Worm (Caenorhabditis elegans) whole organism, L4 larva: ENCODE results near the gene msp-64.

Experiments used
- F10B5.3 ChIP-seq: sonication (generic microtip); optimal IDR thresholded peaks from 2 replicates; lab custom pipeline; 2016; ENCODE audit warnings: mild to moderate bottlenecking, missing genetic modification characterization, missing compliant biosample characterization
- F26F4.8 ChIP-seq: fragments of 200-800 bp; sonication (Bioruptor generic); conservative IDR thresholded peaks from 2 replicates; pipeline ENCODE4 v1.3.6; 2022; ENCODE audit warnings: missing genetic modification characterization, missing compliant biosample characterization
- F37D6.2 ChIP-seq: sonication (generic microtip); optimal IDR thresholded peaks from 2 replicates; lab custom pipeline; 2016; ENCODE audit warnings: mild to moderate bottlenecking, missing genetic modification characterization, missing compliant biosample characterization
- F49E8.2 ChIP-seq: sonication (generic microtip); optimal IDR thresholded peaks from 2 replicates; lab custom pipeline; 2016; ENCODE audit warnings: missing compliant biosample characterization, mild to moderate bottlenecking, missing genetic modification characterization, borderline replicate concordance
- Y105C5A.15 ChIP-seq: fragments of 200-800 bp; sonication (Bioruptor generic); IDR thresholded peaks from 2 replicates; pipeline ENCODE4 v1.3.6; 2022; ENCODE audit warnings: missing genetic modification characterization, missing compliant biosample characterization
- attf-4 ChIP-seq: sonication (generic microtip); optimal IDR thresholded peaks from 3 replicates; lab custom pipeline; 2017; ENCODE audit warnings: missing biosample characterization, missing genetic modification characterization
- ceh-28 ChIP-seq: fragments of 150-350 bp; optimal IDR thresholded peaks from 2 replicates; lab custom pipeline; 2014; ENCODE audit warnings: missing biosample characterization, missing genetic modification reagents, missing genetic modification characterization
- ceh-32 ChIP-seq: sonication (generic microtip); optimal IDR thresholded peaks from 2 replicates; lab custom pipeline; 2016; ENCODE audit warnings: mild to moderate bottlenecking, missing genetic modification characterization, missing compliant biosample characterization; ENCODE audit not compliant: poor library complexity
- ceh-62 ChIP-seq: sonication (generic microtip); optimal IDR thresholded peaks from 2 replicates; lab custom pipeline; 2017; ENCODE audit warnings: missing biosample characterization, missing genetic modification characterization
- ceh-82 ChIP-seq: sonication (generic microtip); optimal IDR thresholded peaks from 2 replicates; lab custom pipeline; 2017; ENCODE audit warnings: missing biosample characterization, missing genetic modification characterization
- ctbp-1 ChIP-seq: fragments of 200-800 bp; sonication (Bioruptor generic); IDR thresholded peaks from 2 replicates; pipeline ENCODE4 v1.3.6; 2022; ENCODE audit warnings: missing genetic modification reagents, missing genetic modification characterization, missing compliant biosample characterization
- daf-16 ChIP-seq, 3 experiments: sonication (generic microtip); optimal IDR thresholded peaks; 2 replicates each; lab custom pipeline; 2016 to 2017; ENCODE audit warnings: missing genetic modification characterization in 3 of 3, missing genetic modification reagents in 3 of 3, mild to moderate bottlenecking in 2 of 3, missing compliant biosample characterization in 2 of 3, missing biosample characterization in 1 of 3, moderate library complexity in 1 of 3
- daf-19 ChIP-seq: fragments of 200-800 bp; sonication (Bioruptor generic); conservative IDR thresholded peaks from 2 replicates; pipeline ENCODE4 v1.3.6; 2022; ENCODE audit warnings: missing genetic modification characterization, missing compliant biosample characterization
- dmd-9 ChIP-seq: fragments of 200-800 bp; sonication (Bioruptor generic); IDR thresholded peaks from 2 replicates; pipeline ENCODE4 v1.3.6; 2022; ENCODE audit warnings: missing genetic modification reagents, missing genetic modification characterization, missing compliant biosample characterization
- dve-1 ChIP-seq: sonication (generic microtip); optimal IDR thresholded peaks from 2 replicates; lab custom pipeline; 2017; ENCODE audit warnings: antibody characterized with exemption, mild to moderate bottlenecking, missing genetic modification characterization, missing compliant biosample characterization; ENCODE audit not compliant: insufficient read depth
- egl-43 ChIP-seq: fragments of 200-800 bp; sonication (Bioruptor generic); IDR thresholded peaks from 2 replicates; pipeline ENCODE4 v1.3.6; 2022; ENCODE audit warnings: missing genetic modification reagents, missing genetic modification characterization, missing compliant biosample characterization
- fkh-10 ChIP-seq: fragments of 150-350 bp; optimal IDR thresholded peaks from 2 replicates; lab custom pipeline; 2014; ENCODE audit warnings: missing biosample characterization, missing genetic modification reagents, missing genetic modification characterization
- hif-1 ChIP-seq, 2 experiments: sonication (generic microtip); optimal IDR thresholded peaks; 2 replicates each; lab custom pipeline; 2016 to 2017; ENCODE audit warnings: missing compliant biosample characterization in 2 of 2, missing genetic modification characterization in 2 of 2, missing genetic modification reagents in 2 of 2, missing genotype in 2 of 2, mild to moderate bottlenecking in 1 of 2
- hlh-11 ChIP-seq: fragments of 200-800 bp; sonication (Bioruptor generic); optimal IDR thresholded peaks from 2 replicates; lab custom pipeline; 2018; ENCODE audit warnings: mild to moderate bottlenecking, missing genetic modification characterization, missing compliant biosample characterization
- jun-1 ChIP-seq: fragments of 150-350 bp; optimal IDR thresholded peaks from 2 replicates; lab custom pipeline; 2014; ENCODE audit warnings: missing biosample characterization, missing genetic modification reagents, missing genetic modification characterization
- lim-7 ChIP-seq: fragments of 200-800 bp; sonication (Bioruptor generic); IDR thresholded peaks from 2 replicates; pipeline ENCODE4 v1.3.6; 2022; ENCODE audit warnings: missing genetic modification characterization, missing compliant biosample characterization
- lin-13 ChIP-seq: fragments of 150-350 bp; optimal IDR thresholded peaks from 2 replicates; lab custom pipeline; 2014; ENCODE audit warnings: missing biosample characterization, missing genetic modification reagents, missing genetic modification characterization
- lin-15B ChIP-seq: fragments of 150-350 bp; sonication (generic microtip); optimal IDR thresholded peaks from 3 replicates; lab custom pipeline; 2014; ENCODE audit warnings: missing biosample characterization, missing genetic modification characterization
- lin-29 ChIP-seq: fragments of 200-800 bp; sonication (Bioruptor generic); IDR thresholded peaks from 2 replicates; pipeline ENCODE4 v1.3.6; 2022; ENCODE audit warnings: missing genetic modification reagents, missing genetic modification characterization, missing compliant biosample characterization
- lin-39 ChIP-seq: fragments of 150-350 bp; optimal IDR thresholded peaks from 2 replicates; lab custom pipeline; 2014; ENCODE audit warnings: missing biosample characterization, missing genetic modification reagents, missing genetic modification characterization
- lir-3 ChIP-seq: sonication (generic microtip); optimal IDR thresholded peaks from 2 replicates; lab custom pipeline; 2016; ENCODE audit warnings: mild to moderate bottlenecking, missing genetic modification characterization, missing compliant biosample characterization
- lsy-2 ChIP-seq, 2 experiments: fragments of 150-350 bp in 1 of 2; sonication (generic microtip) in 1 of 2; optimal IDR thresholded peaks; 2 replicates each; lab custom pipeline; 2014 to 2017; ENCODE audit warnings: missing biosample characterization in 2 of 2, missing genetic modification characterization in 2 of 2
- mep-1 ChIP-seq: fragments of 150-350 bp; sonication (generic microtip); optimal IDR thresholded peaks from 3 replicates; lab custom pipeline; 2014; ENCODE audit warnings: missing biosample characterization, missing genetic modification characterization
- mes-2 ChIP-seq: sonication (generic microtip); optimal IDR thresholded peaks from 2 replicates; lab custom pipeline; 2016; ENCODE audit warnings: missing genotype, mild to moderate bottlenecking, missing genetic modification characterization, missing compliant biosample characterization; ENCODE audit not compliant: poor library complexity, severe bottlenecking
- mxl-2 ChIP-seq: fragments of 200-800 bp; sonication (Bioruptor generic); conservative IDR thresholded peaks from 2 replicates; pipeline ENCODE4 v1.3.6; 2022; ENCODE audit warnings: missing genetic modification reagents, missing genetic modification characterization, missing compliant biosample characterization
- nhr-10 ChIP-seq: fragments of 150-350 bp; optimal IDR thresholded peaks from 2 replicates; lab custom pipeline; 2014; ENCODE audit warnings: missing biosample characterization, missing genetic modification characterization
- nhr-111 ChIP-seq: fragments of 200-800 bp; sonication (Bioruptor generic); optimal IDR thresholded peaks from 2 replicates; lab custom pipeline; 2018; ENCODE audit warnings: mild to moderate bottlenecking, missing genetic modification characterization, missing compliant biosample characterization
- nhr-237 ChIP-seq: sonication (generic microtip); optimal IDR thresholded peaks from 2 replicates; lab custom pipeline; 2017; ENCODE audit warnings: missing biosample characterization, missing genetic modification characterization
- nhr-48 ChIP-seq: sonication (generic microtip); optimal IDR thresholded peaks from 2 replicates; lab custom pipeline; 2016; ENCODE audit warnings: mild to moderate bottlenecking, missing genetic modification characterization, missing compliant biosample characterization
- nhr-6 ChIP-seq: fragments of 150-350 bp; optimal IDR thresholded peaks from 2 replicates; lab custom pipeline; 2014; ENCODE audit warnings: missing biosample characterization, missing genetic modification characterization
- nhr-76 ChIP-seq: fragments of 150-350 bp; optimal IDR thresholded peaks from 2 replicates; lab custom pipeline; 2014; ENCODE audit warnings: missing biosample characterization, missing genetic modification characterization
- pqm-1 ChIP-seq: sonication (generic microtip); optimal IDR thresholded peaks from 2 replicates; lab custom pipeline; 2017; ENCODE audit warnings: missing biosample characterization, missing genetic modification characterization
- saeg-2 ChIP-seq: fragments of 200-800 bp; sonication (Bioruptor generic); IDR thresholded peaks from 2 replicates; pipeline ENCODE4 v1.3.6; 2022; ENCODE audit warnings: missing genetic modification reagents, missing genetic modification characterization, missing compliant biosample characterization
- sdz-12 ChIP-seq: fragments of 200-800 bp; sonication (Bioruptor generic); optimal IDR thresholded peaks from 2 replicates; lab custom pipeline; 2018; ENCODE audit warnings: mild to moderate bottlenecking, missing genetic modification characterization, missing compliant biosample characterization
- set-16 ChIP-seq: fragments of 200-800 bp; sonication (Bioruptor generic); IDR thresholded peaks from 2 replicates; pipeline ENCODE4 v1.3.6; 2022; ENCODE audit warnings: missing genetic modification reagents, missing genetic modification characterization, missing compliant biosample characterization
- snpc-1.2 ChIP-seq: fragments of 200-800 bp; sonication (Bioruptor generic); IDR thresholded peaks from 2 replicates; pipeline ENCODE4 v1.3.6; 2022; ENCODE audit warnings: missing genetic modification reagents, missing genetic modification characterization, missing compliant biosample characterization
- snpc-4 ChIP-seq: fragments of 150-350 bp; optimal IDR thresholded peaks from 2 replicates; lab custom pipeline; 2014; ENCODE audit warnings: missing biosample characterization, missing genetic modification characterization
- spr-1 ChIP-seq: sonication (generic microtip); optimal IDR thresholded peaks from 2 replicates; lab custom pipeline; 2016; ENCODE audit warnings: mild to moderate bottlenecking, missing genetic modification characterization, missing compliant biosample characterization
- spr-3 ChIP-seq: fragments of 200-800 bp; sonication (Bioruptor generic); optimal IDR thresholded peaks from 2 replicates; lab custom pipeline; 2018; ENCODE audit warnings: mild to moderate bottlenecking, missing genetic modification characterization, missing compliant biosample characterization
- tra-1 ChIP-seq: fragments of 200-800 bp; sonication (Bioruptor generic); IDR thresholded peaks from 2 replicates; pipeline ENCODE4 v1.3.6; 2022; ENCODE audit warnings: missing genetic modification reagents, missing genetic modification characterization, missing compliant biosample characterization
- unc-130 ChIP-seq: sonication (generic microtip); optimal IDR thresholded peaks from 2 replicates; lab custom pipeline; 2016; ENCODE audit warnings: missing genetic modification reagents, missing genetic modification characterization, missing compliant biosample characterization
- unc-39 ChIP-seq: sonication (generic microtip); optimal IDR thresholded peaks from 2 replicates; lab custom pipeline; 2017; ENCODE audit warnings: missing biosample characterization, missing genetic modification characterization
- zfp-3 ChIP-seq: fragments of 200-800 bp; sonication (Bioruptor generic); conservative IDR thresholded peaks from 2 replicates; pipeline ENCODE4 v1.3.6; 2022; ENCODE audit warnings: missing genetic modification reagents, missing genetic modification characterization, missing compliant biosample characterization

msp-64 gene

DNA sequence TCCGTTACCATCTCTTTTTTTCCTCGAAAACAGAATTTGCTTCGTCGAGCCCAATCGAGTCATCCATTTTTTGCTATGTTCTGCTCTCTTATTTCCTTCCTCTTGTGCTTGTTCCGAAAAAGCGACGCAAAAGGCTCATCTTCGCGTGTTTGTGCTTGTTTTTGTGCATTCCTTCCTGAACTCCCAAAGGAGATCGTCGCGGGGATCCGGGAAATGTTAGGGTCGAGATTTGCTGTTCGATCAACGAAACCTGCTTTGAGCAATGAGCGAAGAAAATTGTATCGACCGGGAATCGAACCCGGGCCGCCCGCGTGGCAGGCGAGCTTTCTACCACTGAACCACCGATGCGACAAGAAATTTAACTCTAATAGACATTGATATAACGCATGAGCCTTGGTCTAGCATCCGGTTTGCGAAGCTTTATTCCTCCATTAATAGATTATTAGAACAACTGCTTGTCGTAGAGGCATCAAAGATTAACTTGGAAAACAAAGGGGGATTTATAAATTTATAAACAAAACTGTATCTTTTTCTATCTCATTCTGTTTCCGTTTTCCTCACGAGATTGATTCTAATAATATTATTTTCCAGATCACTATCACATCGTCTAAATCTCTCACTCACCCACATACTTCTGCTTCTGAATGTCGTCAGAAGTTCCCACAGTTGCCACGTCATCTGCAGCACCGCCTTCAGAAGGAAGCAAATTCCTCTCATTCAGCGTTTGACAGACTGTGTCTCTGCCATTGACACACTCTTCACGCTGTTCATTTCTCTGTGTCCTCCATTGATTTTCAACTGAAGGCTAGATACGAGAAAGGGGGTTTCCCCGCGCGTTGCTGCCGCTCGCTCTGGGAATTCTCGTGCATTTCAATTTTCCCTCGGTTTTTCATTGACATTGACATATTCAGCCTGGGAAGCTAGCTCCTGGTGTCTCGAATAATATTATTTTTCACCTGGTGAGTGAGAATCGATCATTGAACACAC is 27.9 kb downstream of the msp-64 start, which contains the start of gene K05F1.6 (continued):
- peak; percentile 61; the same call in 1 of the 2 replicates for TF ChIP-seq mxl-2 (GFP tag; lab: Robert Waterston, UW)
- peak in 1 of 2 experiments; percentile 12 for TF ChIP-seq hif-1 (tag; optimal IDR thresholded peaks at IDR 0.05; lab: Kevin White, UChicago)
- peak; percentile 60; the same call in 1 of the 2 replicates for TF ChIP-seq dmd-9 (GFP tag; lab: Robert Waterston, UW)
- TF ChIP-seq nhr-10 (tag; lab: Kevin White, UChicago), result no peak
- TF ChIP-seq sdz-12, result peak; percentile 71
- peak; percentile 78 for TF ChIP-seq F49E8.2
- no peak; the same call in none of the 2 replicates for TF ChIP-seq set-16 (GFP tag; lab: Robert Waterston, UW)
- TF ChIP-seq lin-15B (tag; lab: Kevin White, UChicago), result no peak
- peak; percentile 80 for TF ChIP-seq lir-3 (tag; lab: Kevin White, UChicago)
- TF ChIP-seq jun-1, result peak; percentile 73
- TF ChIP-seq fkh-10, result no peak
- TF ChIP-seq nhr-48 (tag; lab: Kevin White, UChicago), result peak; percentile 46
- peak in 1 of 2 experiments; percentile 54 for TF ChIP-seq lsy-2 (tag; optimal IDR thresholded peaks at IDR 0.05; lab: Kevin White, UChicago)
- TF ChIP-seq nhr-76, result no peak
- TF ChIP-seq ceh-32, result no peak
- no peak for TF ChIP-seq ceh-82 (tag; lab: Kevin White, UChicago)
- TF ChIP-seq daf-16 (GFP tag; optimal IDR thresholded peaks at IDR 0.05; lab: Kevin White, UChicago), result peak; percentile 75 to 88
- peak; percentile 50 for TF ChIP-seq daf-16 (tag; optimal IDR thresholded peaks at IDR 0.05; lab: Kevin White, UChicago)
- TF ChIP-seq lin-29, result no peak
- TF ChIP-seq nhr-237 (tag; lab: Kevin White, UChicago), result no peak
- no peak for TF ChIP-seq ceh-62 (tag; lab: Kevin White, UChicago)
- TF ChIP-seq snpc-1.2, result peak; percentile 85
- TF ChIP-seq F26F4.8 (GFP tag; lab: Robert Waterston, UW), result peak; percentile 54; the same call in 1 of the 2 replicates
- TF ChIP-seq nhr-111, result peak; percentile 39
- TF ChIP-seq mes-2 (tag; lab: Kevin White, UChicago), result peak; percentile 79
- peak; percentile 78 for TF ChIP-seq unc-130
- TF ChIP-seq daf-19 (GFP tag; lab: Robert Waterston, UW), result no peak
- no peak for TF ChIP-seq snpc-4 (tag; lab: Kevin White, UChicago)
- TF ChIP-seq Y105C5A.15, result 0 out of 2 replicates have a peak, but pooled peaks have one; percentile 38
- peak; percentile 70 for TF ChIP-seq spr-1
- no peak for TF ChIP-seq lin-39
- no peak for TF ChIP-seq pqm-1 (tag; lab: Kevin White, UChicago)
- peak; percentile 79 for TF ChIP-seq lim-7 (GFP tag; lab: Robert Waterston, UW)
- TF ChIP-seq spr-3 (GFP tag; lab: Kevin White, UChicago), result peak; percentile 84
- TF ChIP-seq F37D6.2 (tag; lab: Kevin White, UChicago), result peak; percentile 31
- TF ChIP-seq mep-1, result peak; percentile 65
- peak; percentile 80; the same call in 1 of the 2 replicates for TF ChIP-seq zfp-3 (GFP tag; lab: Robert Waterston, UW)
- TF ChIP-seq dve-1 (tag; lab: Kevin White, UChicago), result peak; percentile 69
- TF ChIP-seq unc-39 (tag; lab: Kevin White, UChicago), result no peak
- TF ChIP-seq tra-1, result peak; percentile 88
- TF ChIP-seq F10B5.3 (tag; lab: Kevin White, UChicago), result no peak
- no peak; the same call in 1 of the 2 replicates for TF ChIP-seq egl-43 (GFP tag; lab: Robert Waterston, UW)
- TF ChIP-seq ctbp-1, result peak; percentile 66
- TF ChIP-seq hlh-11 (tag; lab: Kevin White, UChicago), result peak; percentile 61
- TF ChIP-seq ceh-28 (tag; lab: Kevin White, UChicago), result no peak
- peak; percentile 65 for TF ChIP-seq lin-13 (GFP tag; lab: Kevin White, UChicago)
- peak; percentile 81; the same call in 1 of the 2 replicates for TF ChIP-seq saeg-2 (GFP tag; lab: Robert Waterston, UW)
- no peak for TF ChIP-seq attf-4 (tag; lab: Kevin White, UChicago)
- TF ChIP-seq nhr-6 (tag; lab: Kevin White, UChicago), result peak; percentile 45
